Fruit fly (Drosophila melanogaster) whole organism, wandering third instar larva: Measurements from ENCODE around the gene lsn.

Source experiments
- CG32264 ChIP-seq: fragments of 200-800 bp; sonication (Bioruptor generic); optimal IDR thresholded peaks from 2 replicates; lab custom pipeline; 2016; ENCODE audit warnings: missing biosample characterization, missing genetic modification characterization
- CG9705 ChIP-seq: fragments of 200-800 bp; sonication (Bioruptor generic); optimal IDR thresholded peaks from 2 replicates; lab custom pipeline; 2018; ENCODE audit warnings: missing biosample characterization, mild to moderate bottlenecking, missing genetic modification characterization
- CrebA ChIP-seq: fragments of 200-800 bp; sonication (Bioruptor generic); optimal IDR thresholded peaks from 2 replicates; lab custom pipeline; 2016; ENCODE audit warnings: missing biosample characterization, mild to moderate bottlenecking, missing genetic modification characterization, borderline replicate concordance
- Dfd ChIP-seq: fragments of >200 bp; optimal IDR thresholded peaks from 2 replicates; lab custom pipeline; 2017; ENCODE audit warnings: missing biosample characterization, missing genetic modification characterization
- GATAd ChIP-seq: sonication (Bioruptor generic); optimal IDR thresholded peaks from 2 replicates; lab custom pipeline; 2016; ENCODE audit warnings: missing biosample characterization, missing genetic modification characterization
- Hr78 ChIP-seq: fragments of >200 bp; optimal IDR thresholded peaks from 2 replicates; lab custom pipeline; 2017; ENCODE audit warnings: missing biosample characterization, missing genetic modification characterization
- Myc ChIP-seq: fragments of >200 bp; optimal IDR thresholded peaks from 2 replicates; lab custom pipeline; 2017
- Rel ChIP-seq, 2 experiments: fragments of 200-800 bp; sonication (Bioruptor generic) in 1 of 2; optimal IDR thresholded peaks; 2 replicates in 1 of 2; 3 replicates in 1 of 2; lab custom pipeline; 2016 to 2019; ENCODE audit warnings: mild to moderate bottlenecking in 2 of 2, missing biosample characterization in 2 of 2, missing genetic modification characterization in 2 of 2, moderate library complexity in 1 of 2
- h ChIP-seq: fragments of 200-800 bp; sonication (Bioruptor generic); optimal IDR thresholded peaks from 3 replicates; lab custom pipeline; 2016; ENCODE audit warnings: missing biosample characterization, mild to moderate bottlenecking, missing genetic modification characterization
- pan ChIP-seq: fragments of >200 bp; optimal IDR thresholded peaks from 2 replicates; lab custom pipeline; 2017

- TF ChIP-seq GATAd (GFP tag; lab: Kevin White, UChicago) (no peak), Hr78 (no peak), CG32264 (no peak), pan (lab: Kevin White, UChicago) (no peak), Rel (GFP tag; optimal IDR thresholded peaks at IDR 0.05; lab: Kevin White, UChicago) (no peak), Rel (tag; optimal IDR thresholded peaks at IDR 0.05; lab: Kevin White, UChicago) (peak; percentile 17), CG9705 (GFP tag; lab: Kevin White, UChicago) (peak; percentile 50), Myc (lab: Kevin White, UChicago) (no peak), h (GFP tag; lab: Kevin White, UChicago) (peak; percentile 22), CrebA (GFP tag; lab: Kevin White, UChicago) (no peak), Dfd (GFP tag; lab: Kevin White, UChicago) (no peak)
Measured at dm6 chr3R:21823699-21824406, 41.1 kb upstream of the lsn start.
